Worm (Caenorhabditis elegans): Measurements from ENCODE around the gene nhr-61.

Gene nhr-61

DNA sequence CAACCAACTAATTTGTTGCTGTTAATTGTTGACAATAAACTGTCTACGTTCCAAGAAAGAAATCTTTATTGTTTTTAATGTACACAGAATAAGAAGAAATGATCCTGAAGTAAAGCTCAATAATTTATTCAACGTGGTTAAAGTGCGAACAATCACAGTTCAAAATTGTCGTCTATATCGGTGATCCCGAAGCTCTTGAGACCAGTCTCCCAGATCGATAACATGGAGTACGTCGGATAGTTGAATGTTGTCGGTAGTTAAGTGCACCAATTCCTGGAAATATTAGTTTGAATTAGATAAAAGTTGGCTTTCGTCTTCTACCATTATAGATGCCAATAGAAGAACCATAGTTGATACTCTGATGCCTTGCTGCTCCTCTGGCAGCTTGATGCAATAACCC is 2.3 kb downstream of the nhr-61 start (continued):
- no peak for TF ChIP-seq F37B4.10 (GFP tag; IDR thresholded peaks at IDR 0.05)
- no peak for TF ChIP-seq ztf-3 (GFP tag; optimal IDR thresholded peaks at IDR 0.05)
- no peak for TF ChIP-seq lsl-1 (GFP tag; optimal IDR thresholded peaks at IDR 0.05)
- TF ChIP-seq hmg-1.2 (GFP tag; IDR thresholded peaks at IDR 0.05) = peak; percentile 18; the same call in 1 of the 2 replicates
- peak; percentile 68; the same call in 1 of the 2 replicates for TF ChIP-seq madf-6 (GFP tag; IDR thresholded peaks at IDR 0.05)
- TF ChIP-seq hrde-1 (tag; optimal IDR thresholded peaks at IDR 0.05; ENCODE audit: borderline replicate concordance) = peak; percentile 34
- no peak for TF ChIP-seq zim-3 (tag; optimal IDR thresholded peaks at IDR 0.05)
- no peak for TF ChIP-seq mes-4 (tag; optimal IDR thresholded peaks at IDR 0.05)
- TF ChIP-seq bed-1 (GFP tag; IDR thresholded peaks at IDR 0.05) = no peak
- TF ChIP-seq egl-18 (GFP tag; IDR thresholded peaks at IDR 0.05) = no peak
- peak; percentile 66 for TF ChIP-seq snpc-3.4 (tag; optimal IDR thresholded peaks at IDR 0.05)
- no peak for TF ChIP-seq dpff-1 (tag; optimal IDR thresholded peaks at IDR 0.05)
- TF ChIP-seq atf-7 (tag; optimal IDR thresholded peaks at IDR 0.05) = no peak
- TF ChIP-seq ztf-28 (GFP tag; IDR thresholded peaks at IDR 0.05) = no peak
- no peak for TF ChIP-seq hlh-12 (tag; optimal IDR thresholded peaks at IDR 0.05)
- no peak for TF ChIP-seq sptf-2 (GFP tag; optimal IDR thresholded peaks at IDR 0.05)
- no peak for TF ChIP-seq ceh-91 (GFP tag; IDR thresholded peaks at IDR 0.05)
- no peak for TF ChIP-seq ceh-58 (GFP tag; IDR thresholded peaks at IDR 0.05)
- TF ChIP-seq nfya-2 (GFP tag; IDR thresholded peaks at IDR 0.05) = no peak
- no peak for TF ChIP-seq nhr-179 (tag; optimal IDR thresholded peaks at IDR 0.05)
- no peak for TF ChIP-seq nhr-80 (tag; optimal IDR thresholded peaks at IDR 0.05)
- no peak for TF ChIP-seq aptf-3 (GFP tag; IDR thresholded peaks at IDR 0.05)
- TF ChIP-seq xnd-1 (tag; optimal IDR thresholded peaks at IDR 0.05) = no peak
- no peak for TF ChIP-seq dox-1 (GFP tag; IDR thresholded peaks at IDR 0.05)
- no peak for TF ChIP-seq ztf-6 (GFP tag; IDR thresholded peaks at IDR 0.05)
- TF ChIP-seq lin-26 (GFP tag; IDR thresholded peaks at IDR 0.05) = peak; percentile 50; the same call in 1 of the 2 replicates
- no peak for TF ChIP-seq efl-1 (GFP tag; optimal IDR thresholded peaks at IDR 0.05)
- no peak for TF ChIP-seq gei-17 (GFP tag; optimal IDR thresholded peaks at IDR 0.05)
- peak; percentile 54; the same call in 1 of the 2 replicates for TF ChIP-seq B0336.3 (GFP tag; IDR thresholded peaks at IDR 0.05)
- TF ChIP-seq F39B2.1 (GFP tag; IDR thresholded peaks at IDR 0.05) = no peak
- TF ChIP-seq F33H1.4 (GFP tag; IDR thresholded peaks at IDR 0.05) = peak; percentile 36
- 0 out of 2 replicates have a peak, but pooled peaks have one; percentile 35 for TF ChIP-seq attf-6 (GFP tag; IDR thresholded peaks at IDR 0.05)
- TF ChIP-seq F23B12.7 (tag; optimal IDR thresholded peaks at IDR 0.05; ENCODE audit: insufficient read depth) = no peak

DNA sequence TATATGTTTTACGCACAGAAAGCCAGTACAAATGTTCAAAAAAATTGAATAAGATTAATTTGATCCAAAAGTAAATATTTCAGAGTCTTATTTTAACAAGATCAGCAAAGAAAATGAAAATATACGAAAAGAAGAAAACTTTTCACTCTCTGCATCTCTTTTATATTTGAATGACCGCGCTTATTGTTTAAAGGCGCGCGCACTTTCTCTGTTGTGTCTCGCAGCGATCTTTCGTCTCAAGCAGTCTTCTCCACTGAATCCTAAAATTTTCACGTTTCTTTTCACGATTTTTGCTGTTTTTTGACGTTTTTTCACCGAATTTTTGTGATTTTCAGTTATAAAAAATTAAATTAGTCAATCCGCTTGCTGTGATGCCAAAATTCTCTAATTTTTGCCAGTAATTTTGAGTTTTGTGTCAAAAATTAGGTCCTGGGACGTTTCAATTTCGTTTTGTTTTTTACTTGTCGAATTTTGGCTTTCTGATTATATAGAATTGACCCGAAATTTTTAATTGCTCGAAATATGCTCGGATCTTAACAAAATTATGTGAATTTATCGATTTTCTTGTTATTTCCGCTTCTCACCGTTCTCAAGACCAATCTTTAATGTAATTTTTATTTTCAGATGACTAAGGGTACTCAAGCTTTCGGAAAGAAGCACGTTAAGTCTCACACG is 3.3 kb downstream of the nhr-61 start, which contains the start of gene W01D2.1:
Gene W01D2.1, plus strand, starts transcription at position 625 of the 675 bp plus-strand sequence.
- peak; percentile 30 for TF ChIP-seq ZK185.1 (tag; optimal IDR thresholded peaks at IDR 0.05; ENCODE audit: poor library complexity, severe bottlenecking)
- TF ChIP-seq snpc-1.1 (tag; optimal IDR thresholded peaks at IDR 0.05; ENCODE audit: insufficient read depth) = no peak
- TF ChIP-seq fkh-3 (tag; optimal IDR thresholded peaks at IDR 0.05) = no peak
- no peak for TF ChIP-seq attf-3 (GFP tag; conservative IDR thresholded peaks at IDR 0.05)
- TF ChIP-seq athp-1 (tag; optimal IDR thresholded peaks at IDR 0.05) = no peak
- TF ChIP-seq K12H6.12 (tag; optimal IDR thresholded peaks at IDR 0.05) = no peak
- no peak for TF ChIP-seq F57C9.4 (tag; optimal IDR thresholded peaks at IDR 0.05)
- TF ChIP-seq madf-6 (GFP tag; IDR thresholded peaks at IDR 0.05) = peak; percentile 68
- TF ChIP-seq Y53F4B.3 (GFP tag; IDR thresholded peaks at IDR 0.05) = no peak
- no peak for TF ChIP-seq repo-1 (tag; optimal IDR thresholded peaks at IDR 0.05)
- no peak for TF ChIP-seq ceh-79 (tag; optimal IDR thresholded peaks at IDR 0.05)
- TF ChIP-seq lag-1 (GFP tag; IDR thresholded peaks at IDR 0.05) = no peak
- TF ChIP-seq bed-2 (GFP tag; IDR thresholded peaks at IDR 0.05) = no peak
- TF ChIP-seq atf-7 (tag; optimal IDR thresholded peaks at IDR 0.05) = no peak
- peak; percentile 67 for TF ChIP-seq efl-1 (GFP tag; optimal IDR thresholded peaks at IDR 0.05)
- TF ChIP-seq madf-10 (tag; optimal IDR thresholded peaks at IDR 0.05) = no peak
- no peak for TF ChIP-seq K11D2.4 (GFP tag; IDR thresholded peaks at IDR 0.05)
- no peak for TF ChIP-seq rec-8 (tag; optimal IDR thresholded peaks at IDR 0.05)
- peak; percentile 35 for TF ChIP-seq lin-40 (tag; optimal IDR thresholded peaks at IDR 0.05)
- TF ChIP-seq nfya-2 (GFP tag; IDR thresholded peaks at IDR 0.05) = no peak
